Fruit fly (Drosophila melanogaster) whole organism, embryonic: ENCODE measurements around the gene Pino.

Experiments used
- Bgb ChIP-seq: fragments of 200-800 bp; sonication (Bioruptor generic); IDR thresholded peaks from 2 replicates; pipeline ENCODE4 v1.3.6; 2022; ENCODE audit warnings: missing biosample characterization, missing genetic modification characterization; ENCODE audit not compliant: partially characterized antibody
- CG10147 ChIP-seq: fragments of 200-800 bp; sonication (Bioruptor generic); optimal IDR thresholded peaks from 2 replicates; lab custom pipeline; 2019; ENCODE audit warnings: missing biosample characterization, mild to moderate bottlenecking, missing genetic modification characterization, moderate library complexity
- CG10321 ChIP-seq: fragments of 200-800 bp; sonication (Bioruptor generic); IDR thresholded peaks from 2 replicates; pipeline ENCODE4 v1.3.6; 2022; ENCODE audit warnings: missing biosample characterization, missing genetic modification characterization
- CG15601 ChIP-seq: fragments of 200-800 bp; sonication (Bioruptor generic); optimal IDR thresholded peaks from 3 replicates; lab custom pipeline; 2019; ENCODE audit warnings: missing biosample characterization, mild to moderate bottlenecking, missing genetic modification characterization, moderate library complexity
- CG16779 ChIP-seq: fragments of 200-800 bp; sonication (Bioruptor generic); IDR thresholded peaks from 2 replicates; pipeline ENCODE4 v1.3.6; 2022; ENCODE audit warnings: missing biosample characterization, missing genetic modification characterization
- CG16813 ChIP-seq: fragments of 200-800 bp; sonication (Bioruptor generic); IDR thresholded peaks from 3 replicates; pipeline ENCODE4 v1.3.6; 2022; ENCODE audit warnings: missing biosample characterization, missing genetic modification characterization; ENCODE audit not compliant: partially characterized antibody
- CG17328 ChIP-seq: fragments of 200-800 bp; sonication (Bioruptor generic); IDR thresholded peaks from 2 replicates; pipeline ENCODE4 v1.3.6; 2022; ENCODE audit warnings: missing biosample characterization, missing genetic modification characterization
- CG1832 ChIP-seq: fragments of 200-800 bp; sonication (Bioruptor generic); optimal IDR thresholded peaks from 2 replicates; lab custom pipeline; 2017; ENCODE audit warnings: missing biosample characterization, mild to moderate bottlenecking, missing genetic modification characterization, inconsistent platforms
- CG2116 ChIP-seq: fragments of 200-800 bp; sonication (Bioruptor generic); optimal IDR thresholded peaks from 3 replicates; lab custom pipeline; 2018; ENCODE audit warnings: missing biosample characterization, mild to moderate bottlenecking, missing genetic modification characterization
- CG30431 ChIP-seq: fragments of 200-800 bp; sonication (Bioruptor generic); optimal IDR thresholded peaks from 2 replicates; lab custom pipeline; 2017; ENCODE audit warnings: missing biosample characterization, missing genetic modification characterization
- CG31224 ChIP-seq: fragments of 200-800 bp; sonication (Bioruptor generic); IDR thresholded peaks from 2 replicates; pipeline ENCODE4 v1.3.6; 2022; ENCODE audit warnings: missing biosample characterization, missing genetic modification characterization
- CG3281 ChIP-seq: fragments of 200-800 bp; sonication (Bioruptor generic); optimal IDR thresholded peaks from 3 replicates; lab custom pipeline; 2017; ENCODE audit warnings: missing biosample characterization, mild to moderate bottlenecking, missing genetic modification characterization
- CG43689 ChIP-seq: fragments of 200-800 bp; sonication (Bioruptor generic); IDR thresholded peaks from 2 replicates; pipeline ENCODE4 v1.3.6; 2022; ENCODE audit warnings: missing biosample characterization, missing genetic modification characterization
- CG4707 ChIP-seq: fragments of 200-800 bp; sonication (Bioruptor generic); optimal IDR thresholded peaks from 2 replicates; lab custom pipeline; 2018; ENCODE audit warnings: missing biosample characterization, mild to moderate bottlenecking, missing genetic modification characterization, moderate library complexity
- CG7271 ChIP-seq: fragments of 200-800 bp; sonication (Bioruptor generic); optimal IDR thresholded peaks from 2 replicates; lab custom pipeline; 2018; ENCODE audit warnings: missing biosample characterization, mild to moderate bottlenecking, missing genetic modification characterization, moderate library complexity
- CG7928 ChIP-seq: fragments of 200-800 bp; sonication (Bioruptor generic); optimal IDR thresholded peaks from 2 replicates; lab custom pipeline; 2017; ENCODE audit warnings: missing biosample characterization, mild to moderate bottlenecking, missing genetic modification characterization
- CG7963 ChIP-seq: fragments of 200-800 bp; sonication (Bioruptor generic); IDR thresholded peaks from 3 replicates; pipeline ENCODE4 v1.3.6; 2022; ENCODE audit warnings: missing biosample characterization, missing genetic modification characterization; ENCODE audit not compliant: partially characterized antibody
- CG8089 ChIP-seq: fragments of 200-800 bp; sonication (Bioruptor generic); optimal IDR thresholded peaks from 3 replicates; lab custom pipeline; 2016; ENCODE audit warnings: missing biosample characterization, missing genetic modification characterization
- CG9797 ChIP-seq: fragments of 200-800 bp; sonication (Bioruptor generic); optimal IDR thresholded peaks from 3 replicates; lab custom pipeline; 2018; ENCODE audit warnings: missing biosample characterization, mild to moderate bottlenecking, missing genetic modification characterization
- CG9817 ChIP-seq: fragments of 200-800 bp; sonication (Bioruptor generic); optimal IDR thresholded peaks from 2 replicates; lab custom pipeline; 2018; ENCODE audit warnings: missing biosample characterization, mild to moderate bottlenecking, missing genetic modification characterization, moderate library complexity
- Dad ChIP-seq: fragments of 200-800 bp; sonication (Bioruptor generic); optimal IDR thresholded peaks from 3 replicates; lab custom pipeline; 2016; ENCODE audit warnings: missing biosample characterization, missing genetic modification characterization
- Dp ChIP-seq: fragments of 200-800 bp; sonication (Bioruptor generic); optimal IDR thresholded peaks from 2 replicates; lab custom pipeline; 2018; ENCODE audit warnings: missing biosample characterization, mild to moderate bottlenecking, missing genetic modification characterization, moderate library complexity
- Dref ChIP-seq: fragments of 200-800 bp; sonication (Bioruptor generic); IDR thresholded peaks from 2 replicates; pipeline ENCODE4 v1.3.6; 2022; ENCODE audit warnings: missing biosample characterization, missing genetic modification characterization
- MBD-R2 ChIP-seq: fragments of 200-800 bp; sonication (Bioruptor generic); IDR thresholded peaks from 2 replicates; pipeline ENCODE4 v1.3.6; 2022; ENCODE audit warnings: missing biosample characterization, missing genetic modification characterization
- NC2β ChIP-seq: fragments of 200-800 bp; sonication (Bioruptor generic); optimal IDR thresholded peaks from 2 replicates; lab custom pipeline; 2016; ENCODE audit warnings: missing biosample characterization, missing genetic modification characterization
- NK7.1 ChIP-seq: fragments of 200-800 bp; sonication (Bioruptor generic); optimal IDR thresholded peaks from 3 replicates; lab custom pipeline; 2016; ENCODE audit warnings: missing biosample characterization, missing genetic modification characterization
- Spps ChIP-seq: fragments of 200-800 bp; sonication (Bioruptor generic); optimal IDR thresholded peaks from 2 replicates; lab custom pipeline; 2018; ENCODE audit warnings: missing biosample characterization, mild to moderate bottlenecking, missing genetic modification characterization
- Stat92E ChIP-seq, 3 experiments: fragments of >200 bp in 2 of 3; fragments of 200-800 bp in 1 of 3; sonication (Bioruptor generic) in 1 of 3; optimal IDR thresholded peaks; 2 replicates each; lab custom pipeline; 2017 to 2019; ENCODE audit warnings: missing biosample characterization in 3 of 3, missing genetic modification characterization in 3 of 3, mild to moderate bottlenecking in 1 of 3, moderate library complexity in 1 of 3
- al ChIP-seq: fragments of 200-800 bp; sonication (Bioruptor generic); IDR thresholded peaks from 2 replicates; pipeline ENCODE4 v1.3.6; 2022; ENCODE audit warnings: missing biosample characterization, missing genetic modification characterization
- chif ChIP-seq, 2 experiments: fragments of 200-800 bp; sonication (Bioruptor generic); optimal IDR thresholded peaks; 3 replicates each; lab custom pipeline; 2016; ENCODE audit warnings: missing biosample characterization in 2 of 2, missing genetic modification characterization in 2 of 2
- chn ChIP-seq: fragments of 200-800 bp; sonication (Bioruptor generic); optimal IDR thresholded peaks from 2 replicates; lab custom pipeline; 2016; ENCODE audit warnings: missing biosample characterization, missing genetic modification characterization
- crp ChIP-seq, 2 experiments: fragments of 200-800 bp; sonication (Bioruptor generic); optimal IDR thresholded peaks; 2 replicates in 1 of 2; 3 replicates in 1 of 2; lab custom pipeline; 2017; ENCODE audit warnings: missing biosample characterization in 2 of 2, missing genetic modification characterization in 2 of 2, mild to moderate bottlenecking in 1 of 2, moderate library complexity in 1 of 2
- dan ChIP-seq: fragments of 200-800 bp; sonication (Bioruptor generic); IDR thresholded peaks from 2 replicates; pipeline ENCODE4 v1.3.6; 2022; ENCODE audit warnings: missing biosample characterization, missing genetic modification characterization
- dmrt11E ChIP-seq: fragments of 200-800 bp; sonication (Bioruptor generic); optimal IDR thresholded peaks from 3 replicates; lab custom pipeline; 2018; ENCODE audit warnings: missing biosample characterization, mild to moderate bottlenecking, missing genetic modification characterization, moderate library complexity
- dpn ChIP-seq, 2 experiments: fragments of 200-800 bp; sonication (Bioruptor generic); optimal IDR thresholded peaks; 3 replicates each; lab custom pipeline; 2016; ENCODE audit warnings: missing biosample characterization in 2 of 2, missing genetic modification characterization in 2 of 2
- dysf ChIP-seq: fragments of 200-800 bp; sonication (Bioruptor generic); IDR thresholded peaks from 3 replicates; pipeline ENCODE4 v1.3.6; 2022; ENCODE audit warnings: missing biosample characterization, missing genetic modification characterization
- fd102C ChIP-seq: fragments of 200-800 bp; sonication (Bioruptor generic); optimal IDR thresholded peaks from 2 replicates; lab custom pipeline; 2018; ENCODE audit warnings: missing biosample characterization, mild to moderate bottlenecking, missing genetic modification characterization, moderate library complexity
- fru ChIP-seq: fragments of >200 bp; optimal IDR thresholded peaks from 2 replicates; lab custom pipeline; 2017
- gt ChIP-seq: fragments of 200-800 bp; sonication (Bioruptor generic); IDR thresholded peaks from 2 replicates; pipeline ENCODE4 v1.3.6; 2022; ENCODE audit warnings: missing biosample characterization, missing genetic modification characterization
- jing ChIP-seq: fragments of 200-800 bp; sonication (Bioruptor generic); optimal IDR thresholded peaks from 2 replicates; lab custom pipeline; 2018; ENCODE audit warnings: missing biosample characterization, mild to moderate bottlenecking, missing genetic modification characterization
- jumu ChIP-seq: fragments of 200-800 bp; sonication (Bioruptor generic); optimal IDR thresholded peaks from 3 replicates; lab custom pipeline; 2016; ENCODE audit warnings: missing biosample characterization, missing genetic modification characterization
- kni ChIP-seq: fragments of 200-800 bp; sonication (Bioruptor generic); optimal IDR thresholded peaks from 3 replicates; lab custom pipeline; 2017; ENCODE audit warnings: mild to moderate bottlenecking, missing biosample characterization, missing genetic modification reagents, missing genetic modification characterization
- nmo ChIP-seq: fragments of 200-800 bp; sonication (Bioruptor generic); optimal IDR thresholded peaks from 2 replicates; lab custom pipeline; 2018; ENCODE audit warnings: missing biosample characterization, mild to moderate bottlenecking, missing genetic modification characterization, moderate library complexity
- pan ChIP-seq, 4 experiments: fragments of >200 bp in 3 of 4; fragments of 200-800 bp in 1 of 4; sonication (Bioruptor generic) in 1 of 4; optimal IDR thresholded peaks in 3 of 4; IDR thresholded peaks in 1 of 4; 2 replicates each; pipeline versions ENCODE4 v1.3.6 to Lab custom; 2017 to 2022; ENCODE audit warnings: missing biosample characterization in 2 of 4, missing genetic modification characterization in 2 of 4, mixed read lengths in 1 of 4
- peb ChIP-seq: fragments of 200-800 bp; sonication (Bioruptor generic); IDR thresholded peaks from 2 replicates; pipeline ENCODE4 v1.3.6; 2022; ENCODE audit warnings: missing biosample characterization, missing genetic modification characterization
- pho ChIP-seq: fragments of 200-800 bp; sonication (Bioruptor generic); optimal IDR thresholded peaks from 2 replicates; lab custom pipeline; 2016; ENCODE audit warnings: missing biosample characterization, missing genetic modification characterization
- pzg ChIP-seq: fragments of 200-800 bp; sonication (Bioruptor generic); optimal IDR thresholded peaks from 3 replicates; lab custom pipeline; 2018; ENCODE audit warnings: missing biosample characterization, mild to moderate bottlenecking, missing genetic modification characterization, moderate library complexity
- sima ChIP-seq: fragments of 200-800 bp; sonication (Bioruptor generic); optimal IDR thresholded peaks from 2 replicates; lab custom pipeline; 2016; ENCODE audit warnings: missing biosample characterization, missing genetic modification characterization
- tna ChIP-seq: fragments of 200-800 bp; sonication (Bioruptor generic); IDR thresholded peaks from 2 replicates; pipeline ENCODE4 v1.3.6; 2022; ENCODE audit warnings: missing biosample characterization, missing genetic modification characterization; ENCODE audit not compliant: partially characterized antibody

The Pino gene

dm6 chr2L:1075753-1076152, 53.0 kb downstream of the Pino start (continued):
- TF ChIP-seq dmrt11E (tag; lab: Kevin White, UChicago) (peak; percentile 94), MBD-R2 (peak; percentile 60; the same call in 1 of the 2 replicates), pho (GFP tag; lab: Kevin White, UChicago) (peak; percentile 68), Dref (no peak), pzg (GFP tag; lab: Kevin White, UChicago) (no peak), Stat92E (GFP tag; optimal IDR thresholded peaks at IDR 0.05; lab: Kevin White, UChicago) (peak in 1 of 3 experiments; percentile 93), sima (GFP tag; lab: Kevin White, UChicago) (peak; percentile 54), jing (GFP tag; lab: Kevin White, UChicago) (peak; percentile 92), CG15601 (tag; lab: Kevin White, UChicago) (peak; percentile 85), CG2116 (GFP tag; lab: Kevin White, UChicago) (peak; percentile 62), gt (GFP tag; lab: Robert Waterston, UW) (peak; percentile 84), chn (GFP tag; lab: Kevin White, UChicago) (peak; percentile 98), fru (lab: Kevin White, UChicago) (no peak), dan (GFP tag; lab: Robert Waterston, UW) (peak; percentile 93), CG9817 (tag; lab: Kevin White, UChicago) (peak; percentile 78), nmo (GFP tag; lab: Kevin White, UChicago) (peak; percentile 94), CG7963 (GFP tag; lab: Robert Waterston, UW) (no peak), dysf (GFP tag; lab: Robert Waterston, UW) (peak; percentile 92), pan (optimal IDR thresholded peaks at IDR 0.05; lab: Kevin White, UChicago) (peak in 1 of 2 experiments; percentile 81), pan (GFP tag; optimal IDR thresholded peaks at IDR 0.05 in 1 of 2, IDR thresholded peaks at IDR 0.05 in 1 of 2) (peak; percentile 61 to 93), al (peak; percentile 43; the same call in 1 of the 2 replicates), peb (peak; percentile 92), Dad (GFP tag; lab: Kevin White, UChicago) (peak; percentile 92), CG16779 (peak; percentile 84; the same call in 1 of the 2 replicates), CG7271 (no peak), CG30431 (GFP tag; lab: Kevin White, UChicago) (peak; percentile 94), CG43689 (GFP tag; lab: Robert Waterston, UW) (peak; percentile 74), CG10147 (GFP tag; lab: Kevin White, UChicago) (peak; percentile 68), jumu (GFP tag; lab: Kevin White, UChicago) (peak; percentile 95), CG1832 (no peak), CG16813 (GFP tag; lab: Robert Waterston, UW) (no peak), kni (GFP tag; lab: Kevin White, UChicago) (peak; percentile 70), CG3281 (GFP tag; lab: Kevin White, UChicago) (peak; percentile 51), tna (GFP tag; lab: Robert Waterston, UW) (no peak), CG8089 (GFP tag; lab: Kevin White, UChicago) (peak; percentile 96), CG31224 (GFP tag; lab: Robert Waterston, UW) (peak; percentile 70), crp (GFP tag; optimal IDR thresholded peaks at IDR 0.05; lab: Kevin White, UChicago) (peak in 1 of 2 experiments; percentile 61), NK7.1 (peak; percentile 85), CG17328 (peak; percentile 97), dpn (GFP tag; optimal IDR thresholded peaks at IDR 0.05; lab: Kevin White, UChicago) (peak; percentile 93 to 95), CG4707 (GFP tag; lab: Kevin White, UChicago) (peak; percentile 83), chif (GFP tag; optimal IDR thresholded peaks at IDR 0.05; lab: Kevin White, UChicago) (peak; percentile 96 to 98), NC2β (GFP tag; lab: Kevin White, UChicago) (peak; percentile 96), Bgb (no peak), CG9797 (GFP tag; lab: Kevin White, UChicago) (peak; percentile 23), CG7928 (GFP tag; lab: Kevin White, UChicago) (no peak), Dp (GFP tag; lab: Kevin White, UChicago) (no peak), Spps (tag; lab: Kevin White, UChicago) (peak; percentile 76), CG10321 (peak; percentile 62; the same call in 1 of the 2 replicates), fd102C (peak; percentile 92)
